Worm (Caenorhabditis elegans) whole organism, L1 larva: Measurements from ENCODE around the gene citk-1.
A peak's percentile ranks its signal among the peaks of the same experiment; 100 is the strongest.

Source experiments
- C16A3.4 ChIP-seq: fragments of 150-350 bp; optimal IDR thresholded peaks from 2 replicates; lab custom pipeline; 2014; ENCODE audit warnings: missing biosample characterization, missing genetic modification characterization
- C34B4.2 ChIP-seq: sonication (generic microtip); optimal IDR thresholded peaks from 2 replicates; lab custom pipeline; 2017; ENCODE audit warnings: mild to moderate bottlenecking, missing genetic modification characterization, missing compliant biosample characterization
- aha-1 ChIP-seq: fragments of 150-350 bp; optimal IDR thresholded peaks from 2 replicates; lab custom pipeline; 2014; ENCODE audit warnings: missing biosample characterization, missing genetic modification characterization
- alr-1 ChIP-seq: fragments of 200-800 bp; sonication (Bioruptor generic); optimal IDR thresholded peaks from 2 replicates; lab custom pipeline; 2018; ENCODE audit warnings: borderline replicate concordance, mild to moderate bottlenecking, missing genetic modification characterization, missing compliant biosample characterization
- aly-2 ChIP-seq: fragments of 150-350 bp; optimal IDR thresholded peaks from 2 replicates; lab custom pipeline; 2014; ENCODE audit warnings: missing biosample characterization, missing genetic modification characterization
- ama-1 ChIP-seq: fragments of 150-350 bp; optimal IDR thresholded peaks from 2 replicates; lab custom pipeline; 2014
- ceh-63 ChIP-seq: fragments of 200-800 bp; sonication (Bioruptor generic); optimal IDR thresholded peaks from 2 replicates; lab custom pipeline; 2018; ENCODE audit warnings: mild to moderate bottlenecking, missing genetic modification characterization, missing compliant biosample characterization
- ceh-8 ChIP-seq: fragments of 200-800 bp; sonication (Bioruptor generic); optimal IDR thresholded peaks from 2 replicates; lab custom pipeline; 2018; ENCODE audit warnings: mild to moderate bottlenecking, missing genetic modification characterization, moderate library complexity, missing compliant biosample characterization
- ceh-90 ChIP-seq: sonication (generic microtip); optimal IDR thresholded peaks from 2 replicates; lab custom pipeline; 2016; ENCODE audit warnings: missing genetic modification characterization, missing compliant biosample characterization
- dsc-1 ChIP-seq: sonication (generic microtip); optimal IDR thresholded peaks from 2 replicates; lab custom pipeline; 2016; ENCODE audit warnings: mild to moderate bottlenecking, missing genetic modification characterization, missing compliant biosample characterization
- efl-1 ChIP-seq, 4 experiments: fragments of 150-350 bp; optimal IDR thresholded peaks in 3 of 4; peaks in 1 of 4; 1 replicate in 1 of 4; 2 replicates in 3 of 4; lab custom pipeline; 2014; ENCODE audit warnings: missing biosample characterization in 2 of 4, missing genetic modification characterization in 2 of 4, missing genetic modification reagents in 2 of 4
- efl-3 ChIP-seq: fragments of 200-800 bp; sonication (Bioruptor generic); optimal IDR thresholded peaks from 2 replicates; lab custom pipeline; 2018; ENCODE audit warnings: mild to moderate bottlenecking, missing genetic modification characterization, missing compliant biosample characterization
- egl-13 ChIP-seq: sonication (generic microtip); optimal IDR thresholded peaks from 2 replicates; lab custom pipeline; 2016; ENCODE audit warnings: missing genotype, missing genetic modification reagents, missing genetic modification characterization, missing compliant biosample characterization
- egl-27 ChIP-seq, 2 experiments: fragments of 150-350 bp in 1 of 2; sonication (generic microtip); optimal IDR thresholded peaks; 3 replicates each; lab custom pipeline; 2017 to 2018; ENCODE audit warnings: missing biosample characterization in 2 of 2, missing genetic modification characterization in 2 of 2, missing genetic modification reagents in 2 of 2
- elt-3 ChIP-seq, 6 experiments: fragments of 150-350 bp in 1 of 6; sonication (generic microtip); optimal IDR thresholded peaks; 2 replicates each; lab custom pipeline; 2017 to 2018; ENCODE audit warnings: missing biosample characterization in 6 of 6, missing genetic modification characterization in 6 of 6, inconsistent platforms in 1 of 6
- ets-5 ChIP-seq: fragments of 200-800 bp; sonication (Bioruptor generic); IDR thresholded peaks from 2 replicates; pipeline ENCODE4 v1.3.6; 2022; ENCODE audit warnings: missing genetic modification characterization, missing compliant biosample characterization
- fkh-10 ChIP-seq: sonication (generic microtip); optimal IDR thresholded peaks from 2 replicates; lab custom pipeline; 2017; ENCODE audit warnings: missing biosample characterization, missing genetic modification reagents, missing genetic modification characterization
- fkh-8 ChIP-seq: sonication (generic microtip); optimal IDR thresholded peaks from 2 replicates; lab custom pipeline; 2016; ENCODE audit warnings: mild to moderate bottlenecking, missing genetic modification characterization, missing compliant biosample characterization
- fos-1 ChIP-seq: fragments of 150-350 bp; optimal IDR thresholded peaks from 2 replicates; lab custom pipeline; 2014; ENCODE audit warnings: missing biosample characterization, missing genetic modification characterization
- grh-1 ChIP-seq: fragments of 200-800 bp; sonication (Bioruptor generic); IDR thresholded peaks from 2 replicates; pipeline ENCODE4 v1.3.6; 2022; ENCODE audit warnings: missing genetic modification reagents, missing genetic modification characterization, missing compliant biosample characterization
- hlh-17 ChIP-seq: fragments of 200-800 bp; sonication (Bioruptor generic); optimal IDR thresholded peaks from 2 replicates; lab custom pipeline; 2018; ENCODE audit warnings: missing genetic modification characterization, mild to moderate bottlenecking, missing compliant biosample characterization, moderate library complexity, borderline replicate concordance
- hlh-4 ChIP-seq: sonication (generic microtip); optimal IDR thresholded peaks from 2 replicates; lab custom pipeline; 2016; ENCODE audit warnings: mild to moderate bottlenecking, missing genetic modification characterization, missing compliant biosample characterization
- irx-1 ChIP-seq: sonication (generic microtip); optimal IDR thresholded peaks from 2 replicates; lab custom pipeline; 2016; ENCODE audit warnings: missing genetic modification characterization, missing compliant biosample characterization
- lin-13 ChIP-seq: fragments of 150-350 bp; optimal IDR thresholded peaks from 2 replicates; lab custom pipeline; 2014; ENCODE audit warnings: missing biosample characterization, missing genetic modification reagents, missing genetic modification characterization
- lin-14 ChIP-seq: fragments of 200-800 bp; sonication (Bioruptor generic); optimal IDR thresholded peaks from 2 replicates; lab custom pipeline; 2018; ENCODE audit warnings: mild to moderate bottlenecking, missing genetic modification characterization, moderate library complexity, missing compliant biosample characterization
- lin-15B ChIP-seq: fragments of 150-350 bp; sonication (generic microtip); optimal IDR thresholded peaks from 3 replicates; lab custom pipeline; 2014; ENCODE audit warnings: missing biosample characterization, missing genetic modification characterization
- lin-39 ChIP-seq: fragments of 150-350 bp; optimal IDR thresholded peaks from 2 replicates; lab custom pipeline; 2014; ENCODE audit warnings: missing biosample characterization, missing genetic modification reagents, missing genetic modification characterization
- lir-3 ChIP-seq: sonication (generic microtip); optimal IDR thresholded peaks from 2 replicates; lab custom pipeline; 2016; ENCODE audit warnings: mild to moderate bottlenecking, missing genetic modification characterization, moderate library complexity, missing compliant biosample characterization; ENCODE audit not compliant: poor library complexity
- mep-1 ChIP-seq: fragments of 150-350 bp; optimal IDR thresholded peaks from 2 replicates; lab custom pipeline; 2014; ENCODE audit warnings: missing biosample characterization, missing genetic modification characterization
- nhr-11 ChIP-seq: fragments of 150-350 bp; optimal IDR thresholded peaks from 2 replicates; lab custom pipeline; 2014; ENCODE audit warnings: missing biosample characterization, missing genetic modification characterization
- nhr-12 ChIP-seq: sonication (generic microtip); optimal IDR thresholded peaks from 2 replicates; lab custom pipeline; 2017; ENCODE audit warnings: missing biosample characterization, missing genetic modification characterization
- nhr-19 ChIP-seq: fragments of 200-800 bp; sonication (Bioruptor generic); conservative IDR thresholded peaks from 2 replicates; pipeline ENCODE4 v1.3.6; 2022; ENCODE audit warnings: missing genetic modification characterization, missing compliant biosample characterization
- nhr-20 ChIP-seq: sonication (generic microtip); optimal IDR thresholded peaks from 2 replicates; lab custom pipeline; 2016; ENCODE audit warnings: mild to moderate bottlenecking, missing genetic modification characterization, missing compliant biosample characterization
- nhr-28 ChIP-seq: fragments of 150-350 bp; optimal IDR thresholded peaks from 2 replicates; lab custom pipeline; 2014; ENCODE audit warnings: missing biosample characterization, missing genetic modification characterization
- nhr-47 ChIP-seq: sonication (generic microtip); optimal IDR thresholded peaks from 2 replicates; lab custom pipeline; 2016; ENCODE audit warnings: mild to moderate bottlenecking, missing genetic modification characterization, moderate library complexity, missing compliant biosample characterization
- nhr-71 ChIP-seq: sonication (generic microtip); optimal IDR thresholded peaks from 2 replicates; lab custom pipeline; 2016; ENCODE audit warnings: mild to moderate bottlenecking, missing genetic modification characterization, moderate library complexity, missing compliant biosample characterization
- nhr-77 ChIP-seq: fragments of 150-350 bp; optimal IDR thresholded peaks from 2 replicates; lab custom pipeline; 2014; ENCODE audit warnings: missing biosample characterization, missing genetic modification characterization
- nhr-84 ChIP-seq: sonication (generic microtip); optimal IDR thresholded peaks from 2 replicates; lab custom pipeline; 2017; ENCODE audit warnings: missing biosample characterization, missing genetic modification characterization
- nhr-90 ChIP-seq: sonication (generic microtip); optimal IDR thresholded peaks from 2 replicates; lab custom pipeline; 2016; ENCODE audit warnings: mild to moderate bottlenecking, missing genetic modification characterization, missing compliant biosample characterization; ENCODE audit not compliant: poor library complexity
- pag-3 ChIP-seq: sonication (generic microtip); optimal IDR thresholded peaks from 2 replicates; lab custom pipeline; 2017; ENCODE audit warnings: missing genetic modification characterization, mild to moderate bottlenecking, missing compliant biosample characterization, antibody characterized with exemption, borderline replicate concordance; ENCODE audit not compliant: insufficient read depth
- pqm-1 ChIP-seq: sonication (generic microtip); optimal IDR thresholded peaks from 3 replicates; lab custom pipeline; 2017; ENCODE audit warnings: missing biosample characterization, missing genetic modification characterization
- rnt-1 ChIP-seq: sonication (generic microtip); optimal IDR thresholded peaks from 2 replicates; lab custom pipeline; 2016; ENCODE audit warnings: mild to moderate bottlenecking, missing genetic modification characterization, moderate library complexity, missing compliant biosample characterization
- skn-1 ChIP-seq: fragments of 150-350 bp; optimal IDR thresholded peaks from 2 replicates; lab custom pipeline; 2014; ENCODE audit warnings: missing biosample characterization, missing genetic modification characterization
- snu-23 ChIP-seq: sonication (generic microtip); optimal IDR thresholded peaks from 2 replicates; lab custom pipeline; 2016; ENCODE audit warnings: missing genetic modification characterization, missing compliant biosample characterization
- sox-4 ChIP-seq: sonication (generic microtip); optimal IDR thresholded peaks from 2 replicates; lab custom pipeline; 2016; ENCODE audit warnings: missing genetic modification characterization, missing compliant biosample characterization
- sptf-1 ChIP-seq: fragments of 150-350 bp; optimal IDR thresholded peaks from 2 replicates; lab custom pipeline; 2014; ENCODE audit warnings: missing biosample characterization, missing genetic modification characterization
- sup-37 ChIP-seq: fragments of 200-800 bp; sonication (Bioruptor generic); optimal IDR thresholded peaks from 2 replicates; lab custom pipeline; 2018; ENCODE audit warnings: mild to moderate bottlenecking, missing genetic modification characterization, missing compliant biosample characterization
- swsn-7 ChIP-seq: sonication (generic microtip); optimal IDR thresholded peaks from 2 replicates; lab custom pipeline; 2016; ENCODE audit warnings: missing genetic modification characterization, missing compliant biosample characterization
- tbx-2 ChIP-seq: sonication (generic microtip); optimal IDR thresholded peaks from 2 replicates; lab custom pipeline; 2016; ENCODE audit warnings: missing genetic modification characterization, missing compliant biosample characterization
- tlp-1 ChIP-seq: fragments of 150-350 bp; optimal IDR thresholded peaks from 2 replicates; lab custom pipeline; 2014; ENCODE audit warnings: missing biosample characterization, missing genetic modification characterization
- unc-30 ChIP-seq: sonication (generic microtip); optimal IDR thresholded peaks from 2 replicates; lab custom pipeline; 2017; ENCODE audit warnings: missing biosample characterization, missing genetic modification characterization
- unc-86 ChIP-seq: sonication (generic microtip); optimal IDR thresholded peaks from 2 replicates; lab custom pipeline; 2016; ENCODE audit warnings: missing genetic modification characterization, missing compliant biosample characterization
- ztf-4 ChIP-seq: fragments of 150-350 bp; optimal IDR thresholded peaks from 2 replicates; lab custom pipeline; 2014; ENCODE audit warnings: missing biosample characterization, missing genetic modification characterization

Gene citk-1

ce11 chrII:13908592-13908991, at the start of gene citk-1:
Gene citk-1 (plus strand): TSS chrII:13908914.
- TF ChIP-seq nhr-20 = peak; percentile 77
- no peak for TF ChIP-seq pag-3 (tag; lab: Kevin White, UChicago)
- TF ChIP-seq ceh-90 (tag; lab: Kevin White, UChicago) = no peak
- TF ChIP-seq nhr-28 (tag; lab: Kevin White, UChicago) = no peak
- peak; percentile 75 for TF ChIP-seq tbx-2
- TF ChIP-seq ets-5 = no peak
- TF ChIP-seq ceh-63 (GFP tag; lab: Kevin White, UChicago) = no peak
- peak in 2 of 6 experiments; percentile 32 to 50 for TF ChIP-seq elt-3 (tag; optimal IDR thresholded peaks at IDR 0.05; lab: Kevin White, UChicago)
- TF ChIP-seq irx-1 (tag; lab: Kevin White, UChicago) = no peak
- TF ChIP-seq nhr-11 (tag; lab: Kevin White, UChicago) = no peak
- no peak for TF ChIP-seq tlp-1 (tag; lab: Kevin White, UChicago)
- no peak for TF ChIP-seq nhr-12
- no peak for TF ChIP-seq C34B4.2 (tag; lab: Kevin White, UChicago)
- no peak for TF ChIP-seq lir-3 (tag; lab: Kevin White, UChicago)
- peak; percentile 28 for TF ChIP-seq aly-2
- TF ChIP-seq lin-13 = peak; percentile 76
- no peak for TF ChIP-seq nhr-84
- no peak for TF ChIP-seq alr-1
- peak; percentile 81 for TF ChIP-seq nhr-47
- TF ChIP-seq nhr-90 (tag; lab: Kevin White, UChicago) = no peak
- TF ChIP-seq pqm-1 (tag; lab: Kevin White, UChicago) = no peak
- peak; percentile 84 for TF ChIP-seq nhr-77 (tag; lab: Kevin White, UChicago)
- no peak for TF ChIP-seq lin-39
- peak; percentile 83 for TF ChIP-seq snu-23 (GFP tag; lab: Kevin White, UChicago)
- peak; percentile 92 for TF ChIP-seq mep-1 (tag; lab: Kevin White, UChicago)
- TF ChIP-seq lin-15B (tag; lab: Kevin White, UChicago) = peak; percentile 26
- peak; percentile 63 for TF ChIP-seq fos-1 (tag; lab: Kevin White, UChicago)
- no peak for TF ChIP-seq aha-1 (tag; lab: Kevin White, UChicago)
- peak; percentile 64 for TF ChIP-seq nhr-19 (GFP tag; lab: Robert Waterston, UW)
- TF ChIP-seq sup-37 = no peak
- TF ChIP-seq efl-1 (optimal IDR thresholded peaks at IDR 0.05; lab: Kevin White, UChicago) = peak; percentile 85 to 98
- TF ChIP-seq efl-1 (GFP tag; optimal IDR thresholded peaks at IDR 0.05 in 1 of 2; lab: Kevin White, UChicago) = peak; percentile 99 to 100
- TF ChIP-seq sptf-1 = no peak
- TF ChIP-seq C16A3.4 = peak; percentile 83
- peak; percentile 62 for TF ChIP-seq grh-1
- TF ChIP-seq ztf-4 (tag; lab: Kevin White, UChicago) = no peak
- TF ChIP-seq nhr-71 (tag; lab: Kevin White, UChicago) = peak; percentile 81
- TF ChIP-seq unc-30 = no peak
- TF ChIP-seq ceh-8 (GFP tag; lab: Kevin White, UChicago) = no peak
- peak; percentile 89 for TF ChIP-seq skn-1
- TF ChIP-seq lin-14 (GFP tag; lab: Kevin White, UChicago) = peak; percentile 77
- peak; percentile 86 for TF ChIP-seq rnt-1
- TF ChIP-seq hlh-4 (tag; lab: Kevin White, UChicago) = no peak
- TF ChIP-seq fkh-10 (GFP tag; lab: Kevin White, UChicago) = peak; percentile 21
- peak; percentile 32 for TF ChIP-seq egl-13 (tag; lab: Kevin White, UChicago)
- no peak for TF ChIP-seq sox-4 (tag; lab: Kevin White, UChicago)
- peak; percentile 73 for TF ChIP-seq swsn-7 (tag; lab: Kevin White, UChicago)
- TF ChIP-seq efl-3 (GFP tag; lab: Kevin White, UChicago) = no peak
- peak; percentile 73 for TF ChIP-seq unc-86
- TF ChIP-seq hlh-17 (GFP tag; lab: Kevin White, UChicago) = no peak
- TF ChIP-seq fkh-8 = peak; percentile 65
- no peak for TF ChIP-seq ama-1
- peak; percentile 64 for TF ChIP-seq dsc-1
- TF ChIP-seq egl-27 (tag; optimal IDR thresholded peaks at IDR 0.05; lab: Kevin White, UChicago) = no peak
